1 fruit fly cellular context compared by ENCODE assay signal in genomic region chr2L:19021278-19022220, dm6.
TF ChIP-seq lines count a peak whose summit lies in the region.

No protein-coding gene starts in this region.

TF ChIP-seq in whole organism, embryonic, 481 proteins besides CTCF, POLR2A, EP300 and RAD21 (continued from another document and continues in another):
- TF ChIP-seq MBD-R2 (GFP tag; IDR thresholded peaks at IDR 0.05; lab: Robert Waterston, UW) (0 out of 2 replicates have a peak, but pooled peaks have one; percentile 24), Dbx (GFP tag; IDR thresholded peaks at IDR 0.05; lab: Robert Waterston, UW) (peak; percentile 69; the same call in 2 of the 3 replicates), kah (GFP tag; optimal IDR thresholded peaks at IDR 0.05; lab: Kevin White, UChicago) (peak; percentile 38), CG18764 (GFP tag; optimal IDR thresholded peaks at IDR 0.05; lab: Kevin White, UChicago) (peak; percentile 34), CG6254 (GFP tag; optimal IDR thresholded peaks at IDR 0.05; lab: Kevin White, UChicago) (peak; percentile 49), chm (GFP tag; IDR thresholded peaks at IDR 0.05; lab: Robert Waterston, UW) (no peak), ken (GFP tag; IDR thresholded peaks at IDR 0.05; lab: Robert Waterston, UW) (peak; percentile 68; the same call in 1 of the 3 replicates), hth (optimal IDR thresholded peaks at IDR 0.05; lab: Kevin White, UChicago) (no peak), Hr39 (optimal IDR thresholded peaks at IDR 0.05; lab: Kevin White, UChicago) (no peak), CG4730 (GFP tag; IDR thresholded peaks at IDR 0.05; lab: Robert Waterston, UW) (0 out of 2 replicates have a peak, but pooled peaks have one; percentile 6), nerfin-1 (tag; optimal IDR thresholded peaks at IDR 0.05; lab: Kevin White, UChicago) (peak; percentile 63), Meics (GFP tag; optimal IDR thresholded peaks at IDR 0.05; lab: Kevin White, UChicago) (peak; percentile 83), tll (GFP tag; optimal IDR thresholded peaks at IDR 0.05; lab: Kevin White, UChicago) (no peak), tup (GFP tag; optimal IDR thresholded peaks at IDR 0.05; lab: Kevin White, UChicago) (no peak), zfh2 (GFP tag; optimal IDR thresholded peaks at IDR 0.05; lab: Kevin White, UChicago) (peak; percentile 38), NFAT (GFP tag; IDR thresholded peaks at IDR 0.05; lab: Robert Waterston, UW) (0 out of 2 replicates have a peak, but pooled peaks have one; percentile 21), CG17359 (tag; optimal IDR thresholded peaks at IDR 0.05; lab: Kevin White, UChicago) (peak; percentile 72), CG15011 (GFP tag; optimal IDR thresholded peaks at IDR 0.05; lab: Kevin White, UChicago) (peak; percentile 67), CG10431 (GFP tag; optimal IDR thresholded peaks at IDR 0.05; lab: Kevin White, UChicago) (peak; percentile 67), croc (GFP tag; conservative IDR thresholded peaks at IDR 0.05; lab: Robert Waterston, UW) (peak; percentile 59; the same call in 2 of the 3 replicates), usp (GFP tag; optimal IDR thresholded peaks at IDR 0.05; lab: Kevin White, UChicago) (no peak), Hsf (GFP tag; optimal IDR thresholded peaks at IDR 0.05; lab: Kevin White, UChicago) (peak; percentile 71), Dp (GFP tag; optimal IDR thresholded peaks at IDR 0.05; lab: Kevin White, UChicago) (no peak), CG6813 (GFP tag; optimal IDR thresholded peaks at IDR 0.05; lab: Kevin White, UChicago) (peak; percentile 57), klu (GFP tag; IDR thresholded peaks at IDR 0.05; lab: Robert Waterston, UW) (peak; percentile 66; the same call in 1 of the 2 replicates), CG2712 (tag; optimal IDR thresholded peaks at IDR 0.05; lab: Kevin White, UChicago) (peak; percentile 82), Kr (GFP tag; optimal IDR thresholded peaks at IDR 0.05; lab: Kevin White, UChicago) (no peak), Ptx1 (GFP tag; IDR thresholded peaks at IDR 0.05; lab: Robert Waterston, UW) (peak; percentile 86), CG7963 (GFP tag; IDR thresholded peaks at IDR 0.05; lab: Robert Waterston, UW; ENCODE audit: partially characterized antibody) (no peak), twi (tag; optimal IDR thresholded peaks at IDR 0.05; lab: Kevin White, UChicago) (peak; percentile 80), CG6654 (GFP tag; optimal IDR thresholded peaks at IDR 0.05; lab: Kevin White, UChicago) (peak; percentile 38), mld (GFP tag; IDR thresholded peaks at IDR 0.05; lab: Robert Waterston, UW; ENCODE audit: partially characterized antibody) (no peak), crp (GFP tag; optimal IDR thresholded peaks at IDR 0.05; lab: Kevin White, UChicago) (peak in 1 of 2 experiments; percentile 34), gce (GFP tag; IDR thresholded peaks at IDR 0.05; lab: Robert Waterston, UW) (peak; percentile 59; the same call in 1 of the 3 replicates), CG17361 (GFP tag; IDR thresholded peaks at IDR 0.05; lab: Robert Waterston, UW) (peak; percentile 88), CG18476 (GFP tag; optimal IDR thresholded peaks at IDR 0.05; lab: Kevin White, UChicago) (peak; percentile 39), CG15514 (GFP tag; optimal IDR thresholded peaks at IDR 0.05; lab: Kevin White, UChicago) (peak; percentile 43), rib (GFP tag; IDR thresholded peaks at IDR 0.05; lab: Robert Waterston, UW) (no peak; the same call in 1 of the 2 replicates), CG17186 (GFP tag; optimal IDR thresholded peaks at IDR 0.05; lab: Kevin White, UChicago) (no peak), hb (GFP tag; IDR thresholded peaks at IDR 0.05; lab: Robert Waterston, UW; ENCODE audit: partially characterized antibody) (no peak), bigmax (GFP tag; optimal IDR thresholded peaks at IDR 0.05; lab: Kevin White, UChicago) (no peak), jing (GFP tag; optimal IDR thresholded peaks at IDR 0.05; lab: Kevin White, UChicago) (peak; percentile 43), dpn (GFP tag; optimal IDR thresholded peaks at IDR 0.05; lab: Kevin White, UChicago) (peak; percentile 4 to 72), pan (optimal IDR thresholded peaks at IDR 0.05; lab: Kevin White, UChicago) (no peak), pan (GFP tag; optimal IDR thresholded peaks at IDR 0.05 in 1 of 2, IDR thresholded peaks at IDR 0.05 in 1 of 2) (peak in 1 of 2 experiments; percentile 66), CG12299 (tag; optimal IDR thresholded peaks at IDR 0.05; lab: Kevin White, UChicago) (peak; percentile 84), corto (GFP tag; optimal IDR thresholded peaks at IDR 0.05; lab: Kevin White, UChicago) (peak; percentile 56), ato (GFP tag; IDR thresholded peaks at IDR 0.05; lab: Robert Waterston, UW; ENCODE audit: partially characterized antibody) (no peak), dati (GFP tag; IDR thresholded peaks at IDR 0.05; lab: Robert Waterston, UW) (no peak), pzg (GFP tag; optimal IDR thresholded peaks at IDR 0.05; lab: Kevin White, UChicago) (no peak), run (tag; optimal IDR thresholded peaks at IDR 0.05; lab: Kevin White, UChicago) (peak; percentile 72), E2f2 (GFP tag; IDR thresholded peaks at IDR 0.05; lab: Robert Waterston, UW) (peak; percentile 63; the same call in 1 of the 2 replicates), sima (GFP tag; optimal IDR thresholded peaks at IDR 0.05; lab: Kevin White, UChicago) (no peak), CG33213 (GFP tag; optimal IDR thresholded peaks at IDR 0.05; lab: Kevin White, UChicago) (no peak), ro (GFP tag; IDR thresholded peaks at IDR 0.05; lab: Robert Waterston, UW) (peak; percentile 53; the same call in 1 of the 2 replicates), sd (tag; optimal IDR thresholded peaks at IDR 0.05; lab: Kevin White, UChicago) (peak; percentile 53), pros (GFP tag; optimal IDR thresholded peaks at IDR 0.05; lab: Kevin White, UChicago) (no peak), E2f1 (GFP tag; IDR thresholded peaks at IDR 0.05; lab: Robert Waterston, UW) (peak; percentile 44; the same call in 1 of the 2 replicates), bbx (GFP tag; IDR thresholded peaks at IDR 0.05; lab: Robert Waterston, UW; ENCODE audit: partially characterized antibody) (no peak), Antp (GFP tag; optimal IDR thresholded peaks at IDR 0.05; lab: Kevin White, UChicago) (peak; percentile 42), Ets65A (GFP tag; lab: Kevin White, UChicago) (no peak), Hmr (GFP tag; optimal IDR thresholded peaks at IDR 0.05; lab: Kevin White, UChicago) (peak; percentile 90), dmrt11E (tag; optimal IDR thresholded peaks at IDR 0.05; lab: Kevin White, UChicago) (peak; percentile 55), esg (GFP tag; conservative IDR thresholded peaks at IDR 0.05; lab: Robert Waterston, UW) (peak; percentile 74), CG16863 (GFP tag; optimal IDR thresholded peaks at IDR 0.05; lab: Kevin White, UChicago) (peak; percentile 28), CG42726 (GFP tag; IDR thresholded peaks at IDR 0.05; lab: Robert Waterston, UW; ENCODE audit: partially characterized antibody) (no peak), grn (GFP tag; optimal IDR thresholded peaks at IDR 0.05; lab: Kevin White, UChicago) (no peak), dan (GFP tag; IDR thresholded peaks at IDR 0.05; lab: Robert Waterston, UW) (no peak), crc (GFP tag; optimal IDR thresholded peaks at IDR 0.05; lab: Kevin White, UChicago) (no peak), pfk (GFP tag; optimal IDR thresholded peaks at IDR 0.05; lab: Kevin White, UChicago) (no peak), CrebB (tag; optimal IDR thresholded peaks at IDR 0.05; lab: Kevin White, UChicago) (peak; percentile 65), bab2 (GFP tag; optimal IDR thresholded peaks at IDR 0.05; lab: Kevin White, UChicago) (peak; percentile 39), Ets97D (GFP tag; optimal IDR thresholded peaks at IDR 0.05; lab: Kevin White, UChicago) (no peak), CG14965 (GFP tag; optimal IDR thresholded peaks at IDR 0.05; lab: Kevin White, UChicago; ENCODE audit: borderline replicate concordance) (no peak), Poxn (GFP tag; IDR thresholded peaks at IDR 0.05; lab: Robert Waterston, UW) (no peak), CG30020 (tag; optimal IDR thresholded peaks at IDR 0.05; lab: Kevin White, UChicago) (peak; percentile 45), prd (optimal IDR thresholded peaks at IDR 0.05; lab: Kevin White, UChicago) (no peak), prd (GFP tag; IDR thresholded peaks at IDR 0.05; lab: Robert Waterston, UW) (peak; percentile 48; the same call in 2 of the 3 replicates), CG7987 (GFP tag; optimal IDR thresholded peaks at IDR 0.05; lab: Kevin White, UChicago) (peak; percentile 3), CG3726 (GFP tag; IDR thresholded peaks at IDR 0.05; lab: Robert Waterston, UW) (no peak), h (optimal IDR thresholded peaks at IDR 0.05; lab: Kevin White, UChicago) (no peak), CG14014 (GFP tag; IDR thresholded peaks at IDR 0.05; lab: Robert Waterston, UW) (peak; percentile 76), pum (GFP tag; optimal IDR thresholded peaks at IDR 0.05; lab: Kevin White, UChicago) (peak; percentile 35), Opbp (GFP tag; IDR thresholded peaks at IDR 0.05; lab: Robert Waterston, UW; ENCODE audit: partially characterized antibody) (no peak), sens (GFP tag; lab: Kevin White, UChicago) (peak; percentile 95), CG17802 (tag; optimal IDR thresholded peaks at IDR 0.05; lab: Kevin White, UChicago) (peak; percentile 16), CG3995 (GFP tag; optimal IDR thresholded peaks at IDR 0.05; lab: Kevin White, UChicago) (no peak), CG5953 (GFP tag; IDR thresholded peaks at IDR 0.05; lab: Robert Waterston, UW) (no peak), Oaz (GFP tag; IDR thresholded peaks at IDR 0.05; lab: Robert Waterston, UW) (no peak), yki (optimal IDR thresholded peaks at IDR 0.05; lab: Kevin White, UChicago) (no peak), CG10462 (GFP tag; optimal IDR thresholded peaks at IDR 0.05; lab: Kevin White, UChicago) (peak; percentile 20), da (GFP tag; optimal IDR thresholded peaks at IDR 0.05; lab: Kevin White, UChicago) (no peak), ewg (GFP tag; optimal IDR thresholded peaks at IDR 0.05; lab: Kevin White, UChicago) (peak; percentile 69), ssp (GFP tag; IDR thresholded peaks at IDR 0.05; lab: Robert Waterston, UW) (peak; percentile 51), CG13296 (GFP tag; optimal IDR thresholded peaks at IDR 0.05; lab: Kevin White, UChicago) (peak; percentile 80), sob (GFP tag; IDR thresholded peaks at IDR 0.05; lab: Robert Waterston, UW) (peak; percentile 78), CG10979 (tag; optimal IDR thresholded peaks at IDR 0.05; lab: Kevin White, UChicago) (peak; percentile 75), Usf (GFP tag; optimal IDR thresholded peaks at IDR 0.05; lab: Kevin White, UChicago) (peak; percentile 32), CG17568 (GFP tag; optimal IDR thresholded peaks at IDR 0.05; lab: Kevin White, UChicago) (peak; percentile 67), tin (GFP tag; optimal IDR thresholded peaks at IDR 0.05; lab: Kevin White, UChicago) (peak; percentile 62), Deaf1 (tag; optimal IDR thresholded peaks at IDR 0.05; lab: Kevin White, UChicago) (peak; percentile 63), nau (GFP tag; optimal IDR thresholded peaks at IDR 0.05; lab: Kevin White, UChicago) (peak; percentile 67), CG8944 (GFP tag; optimal IDR thresholded peaks at IDR 0.05; lab: Kevin White, UChicago) (no peak), CG9932 (GFP tag; IDR thresholded peaks at IDR 0.05; lab: Robert Waterston, UW) (peak; percentile 62), CG4854 (GFP tag; optimal IDR thresholded peaks at IDR 0.05; lab: Kevin White, UChicago) (peak; percentile 17), en (GFP tag; optimal IDR thresholded peaks at IDR 0.05; lab: Kevin White, UChicago) (no peak), Optix (GFP tag; IDR thresholded peaks at IDR 0.05; lab: Robert Waterston, UW) (no peak), row (GFP tag; IDR thresholded peaks at IDR 0.05; lab: Robert Waterston, UW) (peak; percentile 87), CG3407 (GFP tag; optimal IDR thresholded peaks at IDR 0.05; lab: Kevin White, UChicago) (peak; percentile 58), eve (GFP tag; optimal IDR thresholded peaks at IDR 0.05; lab: Kevin White, UChicago) (no peak), hbn (GFP tag; IDR thresholded peaks at IDR 0.05; lab: Robert Waterston, UW; ENCODE audit: partially characterized antibody) (no peak), insv (GFP tag; optimal IDR thresholded peaks at IDR 0.05; lab: Kevin White, UChicago) (peak in 1 of 2 experiments; percentile 44), Sry-β (GFP tag; optimal IDR thresholded peaks at IDR 0.05; lab: Kevin White, UChicago) (no peak), Tbp (GFP tag; optimal IDR thresholded peaks at IDR 0.05; lab: Kevin White, UChicago) (no peak), slbo (GFP tag; IDR thresholded peaks at IDR 0.05; lab: Robert Waterston, UW) (peak; percentile 72), Nf-YA (GFP tag; IDR thresholded peaks at IDR 0.05; lab: Robert Waterston, UW) (peak; percentile 38; the same call in 1 of the 2 replicates), CG14441 (GFP tag; IDR thresholded peaks at IDR 0.05; lab: Robert Waterston, UW) (no peak), jumu (GFP tag; optimal IDR thresholded peaks at IDR 0.05; lab: Kevin White, UChicago) (peak; percentile 37), D19A (tag; optimal IDR thresholded peaks at IDR 0.05; lab: Kevin White, UChicago) (peak; percentile 82), CG12104 (GFP tag; optimal IDR thresholded peaks at IDR 0.05; lab: Kevin White, UChicago) (peak; percentile 51), dimm (GFP tag; IDR thresholded peaks at IDR 0.05; lab: Robert Waterston, UW) (no peak), CG10654 (GFP tag; optimal IDR thresholded peaks at IDR 0.05; lab: Kevin White, UChicago) (peak; percentile 39), Sox100B (GFP tag; optimal IDR thresholded peaks at IDR 0.05; lab: Kevin White, UChicago) (peak; percentile 86), CG2202 (tag; optimal IDR thresholded peaks at IDR 0.05; lab: Kevin White, UChicago) (peak; percentile 66), Lhr (GFP tag; optimal IDR thresholded peaks at IDR 0.05; lab: Kevin White, UChicago) (peak; percentile 36), Hmx (GFP tag; optimal IDR thresholded peaks at IDR 0.05; lab: Kevin White, UChicago) (no peak), CG11695 (GFP tag; IDR thresholded peaks at IDR 0.05; lab: Robert Waterston, UW) (peak; percentile 79), Gug (GFP tag; IDR thresholded peaks at IDR 0.05; lab: Robert Waterston, UW) (peak; percentile 53; the same call in 1 of the 4 replicates), CG34376 (GFP tag; optimal IDR thresholded peaks at IDR 0.05; lab: Kevin White, UChicago) (peak; percentile 80), CG1024 (GFP tag; IDR thresholded peaks at IDR 0.05; lab: Robert Waterston, UW) (no peak), nmo (GFP tag; optimal IDR thresholded peaks at IDR 0.05; lab: Kevin White, UChicago) (peak; percentile 87)
